Worm (Caenorhabditis elegans) whole organism, L4 larva: ENCODE measurements around the gene spc-1.

Experiments
- D1046.2 ChIP-seq: fragments of 200-800 bp; sonication (Bioruptor generic); IDR thresholded peaks from 2 replicates; pipeline ENCODE4 v1.3.6; 2022; ENCODE audit warnings: missing genetic modification characterization, missing compliant biosample characterization
- F10B5.3 ChIP-seq: sonication (generic microtip); optimal IDR thresholded peaks from 2 replicates; lab custom pipeline; 2016; ENCODE audit warnings: mild to moderate bottlenecking, missing genetic modification characterization, missing compliant biosample characterization
- F37D6.2 ChIP-seq: sonication (generic microtip); optimal IDR thresholded peaks from 2 replicates; lab custom pipeline; 2016; ENCODE audit warnings: mild to moderate bottlenecking, missing genetic modification characterization, missing compliant biosample characterization
- F44E2.7 ChIP-seq: fragments of 200-800 bp; sonication (Bioruptor generic); IDR thresholded peaks from 2 replicates; pipeline ENCODE4 v2.1.2; 2022; ENCODE audit warnings: missing genetic modification characterization, missing compliant biosample characterization
- F49E8.2 ChIP-seq: sonication (generic microtip); optimal IDR thresholded peaks from 2 replicates; lab custom pipeline; 2016; ENCODE audit warnings: missing compliant biosample characterization, mild to moderate bottlenecking, missing genetic modification characterization, borderline replicate concordance
- R02D3.7 ChIP-seq: fragments of 150-350 bp; sonication (generic microtip); optimal IDR thresholded peaks from 3 replicates; lab custom pipeline; 2014; ENCODE audit warnings: missing biosample characterization, missing genetic modification characterization
- T20F7.1 ChIP-seq: fragments of 200-800 bp; sonication (Bioruptor generic); optimal IDR thresholded peaks from 2 replicates; lab custom pipeline; 2018; ENCODE audit warnings: mild to moderate bottlenecking, missing genetic modification characterization, missing compliant biosample characterization
- Y5F2A.4 ChIP-seq: fragments of 200-800 bp; sonication (Bioruptor generic); optimal IDR thresholded peaks from 2 replicates; lab custom pipeline; 2018; ENCODE audit warnings: mild to moderate bottlenecking, missing genetic modification characterization, missing compliant biosample characterization
- ZK337.2 ChIP-seq: fragments of 200-800 bp; sonication (Bioruptor generic); IDR thresholded peaks from 2 replicates; pipeline ENCODE4 v1.3.6; 2022; ENCODE audit warnings: missing genetic modification reagents, missing genetic modification characterization, missing compliant biosample characterization
- ZK546.5 ChIP-seq, 2 experiments: sonication (generic microtip); optimal IDR thresholded peaks; 2 replicates each; lab custom pipeline; 2017; ENCODE audit warnings: missing biosample characterization in 2 of 2, missing genetic modification characterization in 2 of 2
- aly-2 ChIP-seq: sonication (generic microtip); optimal IDR thresholded peaks from 2 replicates; lab custom pipeline; 2018; ENCODE audit warnings: missing biosample characterization, missing genetic modification characterization
- ama-1 ChIP-seq: fragments of 150-350 bp; optimal IDR thresholded peaks from 2 replicates; lab custom pipeline; 2014; ENCODE audit warnings: inconsistent platforms, mixed read lengths
- attf-4 ChIP-seq: sonication (generic microtip); optimal IDR thresholded peaks from 3 replicates; lab custom pipeline; 2017; ENCODE audit warnings: missing biosample characterization, missing genetic modification characterization
- daf-16 ChIP-seq, 3 experiments: sonication (generic microtip); optimal IDR thresholded peaks; 2 replicates each; lab custom pipeline; 2016 to 2017; ENCODE audit warnings: missing genetic modification characterization in 3 of 3, missing genetic modification reagents in 3 of 3, mild to moderate bottlenecking in 2 of 3, missing compliant biosample characterization in 2 of 3, missing biosample characterization in 1 of 3, moderate library complexity in 1 of 3
- daf-8 ChIP-seq: fragments of 200-800 bp; sonication (Bioruptor generic); IDR thresholded peaks from 2 replicates; pipeline ENCODE4 v1.3.6; 2022; ENCODE audit warnings: missing genetic modification characterization, missing compliant biosample characterization
- dpl-1 ChIP-seq: fragments of 150-350 bp; optimal IDR thresholded peaks from 2 replicates; lab custom pipeline; 2014; ENCODE audit warnings: missing biosample characterization, missing genetic modification reagents, missing genetic modification characterization
- duxl-1 ChIP-seq: sonication (generic microtip); optimal IDR thresholded peaks from 2 replicates; lab custom pipeline; 2016; ENCODE audit warnings: mild to moderate bottlenecking, missing genetic modification characterization, moderate library complexity, missing compliant biosample characterization; ENCODE audit not compliant: poor library complexity
- egl-43 ChIP-seq: fragments of 200-800 bp; sonication (Bioruptor generic); IDR thresholded peaks from 2 replicates; pipeline ENCODE4 v1.3.6; 2022; ENCODE audit warnings: missing genetic modification reagents, missing genetic modification characterization, missing compliant biosample characterization
- fkh-10 ChIP-seq: fragments of 150-350 bp; optimal IDR thresholded peaks from 2 replicates; lab custom pipeline; 2014; ENCODE audit warnings: missing biosample characterization, missing genetic modification reagents, missing genetic modification characterization
- fos-1 ChIP-seq: fragments of 150-350 bp; optimal IDR thresholded peaks from 2 replicates; lab custom pipeline; 2014; ENCODE audit warnings: missing biosample characterization, missing genetic modification characterization
- gei-8 ChIP-seq: fragments of 200-800 bp; sonication (Bioruptor generic); optimal IDR thresholded peaks from 2 replicates; lab custom pipeline; 2018; ENCODE audit warnings: mild to moderate bottlenecking, missing genetic modification characterization, missing compliant biosample characterization
- hif-1 ChIP-seq, 2 experiments: sonication (generic microtip); optimal IDR thresholded peaks; 2 replicates each; lab custom pipeline; 2016 to 2017; ENCODE audit warnings: missing compliant biosample characterization in 2 of 2, missing genetic modification characterization in 2 of 2, missing genetic modification reagents in 2 of 2, missing genotype in 2 of 2, mild to moderate bottlenecking in 1 of 2
- hmg-1.1 ChIP-seq: fragments of 200-800 bp; sonication (Bioruptor generic); IDR thresholded peaks from 2 replicates; pipeline ENCODE4 v1.3.6; 2022; ENCODE audit warnings: missing genetic modification reagents, missing genetic modification characterization, missing compliant biosample characterization
- jun-1 ChIP-seq: fragments of 150-350 bp; optimal IDR thresholded peaks from 2 replicates; lab custom pipeline; 2014; ENCODE audit warnings: missing biosample characterization, missing genetic modification reagents, missing genetic modification characterization
- lin-15B ChIP-seq: fragments of 150-350 bp; sonication (generic microtip); optimal IDR thresholded peaks from 3 replicates; lab custom pipeline; 2014; ENCODE audit warnings: missing biosample characterization, missing genetic modification characterization
- lin-38 ChIP-seq: fragments of 200-800 bp; sonication (Bioruptor generic); IDR thresholded peaks from 2 replicates; pipeline ENCODE4 v1.3.6; 2022; ENCODE audit warnings: missing genetic modification reagents, missing genetic modification characterization, missing compliant biosample characterization
- lin-39 ChIP-seq: fragments of 150-350 bp; optimal IDR thresholded peaks from 2 replicates; lab custom pipeline; 2014; ENCODE audit warnings: missing biosample characterization, missing genetic modification reagents, missing genetic modification characterization
- madf-5 ChIP-seq, 2 experiments: fragments of 200-800 bp; sonication (Bioruptor generic); IDR thresholded peaks; 2 replicates each; pipeline ENCODE4 v1.3.6; 2022; ENCODE audit warnings: missing compliant biosample characterization in 2 of 2, missing genetic modification characterization in 2 of 2
- mdl-1 ChIP-seq, 2 experiments: fragments of 150-350 bp in 1 of 2; sonication (generic microtip) in 1 of 2; optimal IDR thresholded peaks; 2 replicates each; lab custom pipeline; 2014 to 2017; ENCODE audit warnings: missing biosample characterization in 2 of 2, missing genetic modification characterization in 2 of 2
- mep-1 ChIP-seq: fragments of 150-350 bp; sonication (generic microtip); optimal IDR thresholded peaks from 3 replicates; lab custom pipeline; 2014; ENCODE audit warnings: missing biosample characterization, missing genetic modification characterization
- mxl-2 ChIP-seq: fragments of 200-800 bp; sonication (Bioruptor generic); conservative IDR thresholded peaks from 2 replicates; pipeline ENCODE4 v1.3.6; 2022; ENCODE audit warnings: missing genetic modification reagents, missing genetic modification characterization, missing compliant biosample characterization
- nhr-10 ChIP-seq: fragments of 150-350 bp; optimal IDR thresholded peaks from 2 replicates; lab custom pipeline; 2014; ENCODE audit warnings: missing biosample characterization, missing genetic modification characterization
- nhr-102 ChIP-seq: sonication (generic microtip); optimal IDR thresholded peaks from 2 replicates; lab custom pipeline; 2016; ENCODE audit warnings: mild to moderate bottlenecking, missing genetic modification characterization, moderate library complexity, missing compliant biosample characterization
- nhr-111 ChIP-seq: fragments of 200-800 bp; sonication (Bioruptor generic); optimal IDR thresholded peaks from 2 replicates; lab custom pipeline; 2018; ENCODE audit warnings: mild to moderate bottlenecking, missing genetic modification characterization, missing compliant biosample characterization
- nhr-237 ChIP-seq: sonication (generic microtip); optimal IDR thresholded peaks from 2 replicates; lab custom pipeline; 2017; ENCODE audit warnings: missing biosample characterization, missing genetic modification characterization
- nhr-28 ChIP-seq: fragments of 150-350 bp; optimal IDR thresholded peaks from 2 replicates; lab custom pipeline; 2014; ENCODE audit warnings: missing biosample characterization, missing genetic modification characterization
- nhr-42 ChIP-seq: fragments of 200-800 bp; sonication (Bioruptor generic); IDR thresholded peaks from 2 replicates; pipeline ENCODE4 v1.3.6; 2022; ENCODE audit warnings: missing genetic modification characterization, missing compliant biosample characterization
- nhr-48 ChIP-seq: sonication (generic microtip); optimal IDR thresholded peaks from 2 replicates; lab custom pipeline; 2016; ENCODE audit warnings: mild to moderate bottlenecking, missing genetic modification characterization, missing compliant biosample characterization
- pha-4 ChIP-seq, 2 experiments: fragments of 150-350 bp in 1 of 2; fragments of 200-800 bp in 1 of 2; sonication (Bioruptor generic) in 1 of 2; IDR thresholded peaks in 1 of 2; optimal IDR thresholded peaks in 1 of 2; 2 replicates each; pipeline versions ENCODE4 v1.3.6 to Lab custom; 2014 to 2022; ENCODE audit warnings: missing genetic modification characterization in 2 of 2, missing genetic modification reagents in 2 of 2, missing biosample characterization in 1 of 2, missing compliant biosample characterization in 1 of 2
- pqm-1 ChIP-seq: sonication (generic microtip); optimal IDR thresholded peaks from 2 replicates; lab custom pipeline; 2017; ENCODE audit warnings: missing biosample characterization, missing genetic modification characterization
- rbr-2 ChIP-seq: sonication (generic microtip); optimal IDR thresholded peaks from 2 replicates; lab custom pipeline; 2016; ENCODE audit warnings: missing genotype, missing genetic modification characterization, missing compliant biosample characterization
- set-16 ChIP-seq: fragments of 200-800 bp; sonication (Bioruptor generic); IDR thresholded peaks from 2 replicates; pipeline ENCODE4 v1.3.6; 2022; ENCODE audit warnings: missing genetic modification reagents, missing genetic modification characterization, missing compliant biosample characterization
- snpc-4 ChIP-seq: fragments of 150-350 bp; optimal IDR thresholded peaks from 2 replicates; lab custom pipeline; 2014; ENCODE audit warnings: missing biosample characterization, missing genetic modification characterization
- unc-130 ChIP-seq: sonication (generic microtip); optimal IDR thresholded peaks from 2 replicates; lab custom pipeline; 2016; ENCODE audit warnings: missing genetic modification reagents, missing genetic modification characterization, missing compliant biosample characterization
- unc-39 ChIP-seq: sonication (generic microtip); optimal IDR thresholded peaks from 2 replicates; lab custom pipeline; 2017; ENCODE audit warnings: missing biosample characterization, missing genetic modification characterization
- unc-62 ChIP-seq, 3 experiments: fragments of 150-350 bp in 1 of 3; sonication (generic microtip); optimal IDR thresholded peaks in 2 of 3; peaks in 1 of 3; 1 replicate in 1 of 3; 2 replicates in 2 of 3; lab custom pipeline; 2014 to 2017; ENCODE audit warnings: missing biosample characterization in 3 of 3, missing genetic modification characterization in 3 of 3, missing genetic modification reagents in 3 of 3, missing genotype in 1 of 3
- zag-1 ChIP-seq: fragments of 150-350 bp; optimal IDR thresholded peaks from 2 replicates; lab custom pipeline; 2014; ENCODE audit warnings: missing biosample characterization, missing genetic modification characterization
- zip-2 ChIP-seq: fragments of 150-350 bp; optimal IDR thresholded peaks from 2 replicates; lab custom pipeline; 2014; ENCODE audit warnings: missing biosample characterization, missing genetic modification characterization
- ztf-11 ChIP-seq: fragments of 150-350 bp; optimal IDR thresholded peaks from 2 replicates; lab custom pipeline; 2014; ENCODE audit warnings: missing biosample characterization, missing genetic modification characterization

spc-1 gene

DNA sequence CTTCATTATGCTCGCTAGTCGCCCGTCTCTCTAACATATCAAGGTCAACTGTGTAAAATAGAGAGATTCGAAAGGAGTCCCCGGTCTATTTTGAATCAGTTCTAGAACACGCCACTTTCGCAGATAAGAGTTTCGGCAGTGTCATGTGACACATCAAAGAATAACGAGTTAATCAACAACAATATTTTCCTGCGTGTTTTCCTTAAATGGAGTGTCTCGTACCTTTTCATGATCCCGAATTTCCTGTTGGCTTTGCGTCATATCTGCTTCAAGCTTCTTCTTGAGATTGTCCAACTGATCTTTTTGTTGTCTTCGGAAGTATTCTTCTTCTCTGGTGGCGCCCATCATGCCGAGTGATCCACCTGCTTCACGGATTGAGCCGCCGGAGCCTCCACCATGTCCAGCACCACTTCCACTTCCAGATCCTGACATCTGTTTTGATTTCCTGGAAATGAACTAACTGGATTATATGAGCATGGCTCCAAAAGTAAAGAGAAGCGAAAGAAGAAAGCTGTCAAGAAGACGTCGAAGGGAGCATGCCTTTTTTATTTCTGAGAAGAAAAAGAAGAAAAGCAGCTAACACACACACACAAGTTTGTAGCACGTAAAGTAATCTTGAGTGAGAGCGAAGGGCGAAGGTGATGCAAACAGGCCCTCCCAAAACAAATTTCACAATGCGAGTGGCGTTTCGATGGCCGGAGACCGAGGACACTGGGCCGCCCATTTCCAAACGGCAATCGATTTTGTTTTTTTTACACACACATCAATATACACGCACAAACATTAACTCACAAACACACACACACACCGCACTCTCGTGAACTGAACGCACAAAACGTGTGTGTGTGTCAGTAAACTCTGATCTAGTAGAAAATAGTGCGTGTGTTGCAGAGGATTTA is 11.5 kb downstream of the spc-1 start (continued):
- peak; percentile 43 for TF ChIP-seq nhr-10 (tag; lab: Kevin White, UChicago)
- no peak for TF ChIP-seq hmg-1.1 (GFP tag; lab: Robert Waterston, UW)
- TF ChIP-seq gei-8: no peak
- TF ChIP-seq F37D6.2 (tag; lab: Kevin White, UChicago): no peak
- no peak for TF ChIP-seq jun-1 (tag; lab: Kevin White, UChicago)
- no peak for TF ChIP-seq nhr-237
- TF ChIP-seq Y5F2A.4 (GFP tag; lab: Kevin White, UChicago): no peak
- TF ChIP-seq attf-4 (tag; lab: Kevin White, UChicago): no peak
- TF ChIP-seq nhr-28 (tag; lab: Kevin White, UChicago): peak; percentile 84
- TF ChIP-seq mxl-2: no peak
- TF ChIP-seq F10B5.3 (tag; lab: Kevin White, UChicago): no peak
- TF ChIP-seq pha-4 (GFP tag; IDR thresholded peaks at IDR 0.05; lab: Robert Waterston, UW): no peak; the same call in 1 of the 2 replicates
- TF ChIP-seq pha-4 (tag; optimal IDR thresholded peaks at IDR 0.05; lab: Kevin White, UChicago): peak; percentile 46
- no peak for TF ChIP-seq duxl-1 (tag; lab: Kevin White, UChicago)
- no peak for TF ChIP-seq unc-39 (tag; lab: Kevin White, UChicago)
- peak; percentile 38; the same call in 1 of the 2 replicates for TF ChIP-seq D1046.2 (GFP tag; lab: Robert Waterston, UW)
- peak; percentile 35 for TF ChIP-seq nhr-102
- no peak for TF ChIP-seq hif-1 (tag; optimal IDR thresholded peaks at IDR 0.05; lab: Kevin White, UChicago)
- TF ChIP-seq ztf-11 (tag; lab: Kevin White, UChicago): no peak
- no peak for TF ChIP-seq fos-1 (tag; lab: Kevin White, UChicago)
- no peak for TF ChIP-seq ZK337.2 (GFP tag; lab: Robert Waterston, UW)
- no peak for TF ChIP-seq mep-1 (tag; lab: Kevin White, UChicago)
- no peak for TF ChIP-seq aly-2
- no peak for TF ChIP-seq T20F7.1 (GFP tag; lab: Kevin White, UChicago)
- no peak for TF ChIP-seq lin-15B (tag; lab: Kevin White, UChicago)
- TF ChIP-seq daf-16 (GFP tag; optimal IDR thresholded peaks at IDR 0.05; lab: Kevin White, UChicago): peak in 1 of 2 experiments; percentile 49
- TF ChIP-seq daf-16 (tag; optimal IDR thresholded peaks at IDR 0.05; lab: Kevin White, UChicago): peak; percentile 88
- no peak for TF ChIP-seq egl-43
- peak; percentile 39; the same call in 1 of the 2 replicates for TF ChIP-seq set-16 (GFP tag; lab: Robert Waterston, UW)
- TF ChIP-seq ama-1 (lab: Kevin White, UChicago): peak; percentile 85
- no peak for TF ChIP-seq F44E2.7 (GFP tag; lab: Robert Waterston, UW)
- TF ChIP-seq R02D3.7 (tag; lab: Kevin White, UChicago): no peak
- no peak for TF ChIP-seq ZK546.5 (tag; optimal IDR thresholded peaks at IDR 0.05; lab: Kevin White, UChicago)
- TF ChIP-seq unc-130 (GFP tag; lab: Kevin White, UChicago): no peak
- no peak for TF ChIP-seq zag-1 (tag; lab: Kevin White, UChicago)
- TF ChIP-seq zip-2 (tag; lab: Kevin White, UChicago): no peak
- TF ChIP-seq snpc-4 (tag; lab: Kevin White, UChicago): no peak
- TF ChIP-seq madf-5 (GFP tag; IDR thresholded peaks at IDR 0.05; lab: Robert Waterston, UW): no peak
- TF ChIP-seq F49E8.2 (tag; lab: Kevin White, UChicago): no peak
- TF ChIP-seq daf-8: no peak
- no peak for TF ChIP-seq lin-39 (tag; lab: Kevin White, UChicago)
- no peak for TF ChIP-seq pqm-1 (tag; lab: Kevin White, UChicago)
- peak in 1 of 2 experiments; percentile 93 for TF ChIP-seq unc-62 (GFP tag; optimal IDR thresholded peaks at IDR 0.05 in 1 of 2; lab: Kevin White, UChicago)
- no peak for TF ChIP-seq unc-62 (tag; optimal IDR thresholded peaks at IDR 0.05; lab: Kevin White, UChicago)
- no peak for TF ChIP-seq nhr-42 (GFP tag; lab: Robert Waterston, UW)
- no peak for TF ChIP-seq lin-38 (GFP tag; lab: Robert Waterston, UW)
- TF ChIP-seq dpl-1: no peak
- TF ChIP-seq fkh-10 (GFP tag; lab: Kevin White, UChicago): no peak
- no peak for TF ChIP-seq rbr-2 (tag; lab: Kevin White, UChicago)
- TF ChIP-seq mdl-1 (tag; optimal IDR thresholded peaks at IDR 0.05; lab: Kevin White, UChicago): no peak
- TF ChIP-seq nhr-48 (tag; lab: Kevin White, UChicago): peak; percentile 13
- TF ChIP-seq nhr-111 (GFP tag; lab: Kevin White, UChicago): no peak
